Fruit fly (Drosophila melanogaster) whole organism, prepupa: ENCODE results near the gene Atf3.

Experiments used
- CG3032 ChIP-seq: fragments of 200-800 bp; optimal IDR thresholded peaks from 2 replicates; lab custom pipeline; 2019; ENCODE audit warnings: missing biosample characterization, mild to moderate bottlenecking, missing genetic modification characterization, moderate library complexity
- CG31627 ChIP-seq: fragments of 200-800 bp; sonication (Bioruptor generic); optimal IDR thresholded peaks from 3 replicates; lab custom pipeline; 2016; ENCODE audit warnings: missing biosample characterization, missing genetic modification characterization
- CG6854 ChIP-seq: fragments of 200-800 bp; sonication (Bioruptor generic); optimal IDR thresholded peaks from 2 replicates; lab custom pipeline; 2017; ENCODE audit warnings: missing biosample characterization, mild to moderate bottlenecking, missing genetic modification characterization
- CG9139 ChIP-seq: fragments of 200-800 bp; sonication (Bioruptor generic); optimal IDR thresholded peaks from 3 replicates; lab custom pipeline; 2017; ENCODE audit warnings: missing biosample characterization, mild to moderate bottlenecking, missing genetic modification characterization
- Eip75B ChIP-seq: fragments of 200-800 bp; sonication (Bioruptor generic); optimal IDR thresholded peaks from 3 replicates; lab custom pipeline; 2016; ENCODE audit warnings: missing biosample characterization, missing genetic modification characterization
- Gug ChIP-seq: fragments of 200-800 bp; sonication (Bioruptor generic); IDR thresholded peaks from 2 replicates; pipeline ENCODE4 v1.3.6; 2022; ENCODE audit warnings: missing biosample characterization, missing genetic modification characterization
- Lpt ChIP-seq: fragments of 200-800 bp; sonication (Bioruptor generic); optimal IDR thresholded peaks from 3 replicates; lab custom pipeline; 2016; ENCODE audit warnings: missing biosample characterization, missing genetic modification characterization
- Sox14 ChIP-seq: fragments of 200-800 bp; sonication (Bioruptor generic); optimal IDR thresholded peaks from 3 replicates; lab custom pipeline; 2016; ENCODE audit warnings: missing biosample characterization, missing genetic modification characterization
- dac ChIP-seq: fragments of 200-800 bp; sonication (Bioruptor generic); optimal IDR thresholded peaks from 2 replicates; lab custom pipeline; 2017; ENCODE audit warnings: missing biosample characterization, mild to moderate bottlenecking, missing genetic modification characterization
- esn ChIP-seq: fragments of 200-800 bp; sonication (Bioruptor generic); optimal IDR thresholded peaks from 2 replicates; lab custom pipeline; 2016; ENCODE audit warnings: missing biosample characterization, mild to moderate bottlenecking, missing genetic modification characterization, moderate library complexity
- fd85E ChIP-seq: fragments of 200-800 bp; sonication (Bioruptor generic); optimal IDR thresholded peaks from 3 replicates; lab custom pipeline; 2016; ENCODE audit warnings: missing biosample characterization, missing genetic modification characterization
- fkh ChIP-seq: fragments of 200-800 bp; sonication (Bioruptor generic); optimal IDR thresholded peaks from 3 replicates; lab custom pipeline; 2017; ENCODE audit warnings: missing biosample characterization, mild to moderate bottlenecking, missing genetic modification characterization, moderate library complexity
- lz ChIP-seq: fragments of 200-800 bp; sonication (Bioruptor generic); optimal IDR thresholded peaks from 3 replicates; lab custom pipeline; 2016; ENCODE audit warnings: missing biosample characterization, missing genetic modification characterization
- vri ChIP-seq: fragments of 200-800 bp; sonication (Bioruptor generic); optimal IDR thresholded peaks from 3 replicates; lab custom pipeline; 2016; ENCODE audit warnings: missing biosample characterization, mild to moderate bottlenecking, missing genetic modification characterization

DNA sequence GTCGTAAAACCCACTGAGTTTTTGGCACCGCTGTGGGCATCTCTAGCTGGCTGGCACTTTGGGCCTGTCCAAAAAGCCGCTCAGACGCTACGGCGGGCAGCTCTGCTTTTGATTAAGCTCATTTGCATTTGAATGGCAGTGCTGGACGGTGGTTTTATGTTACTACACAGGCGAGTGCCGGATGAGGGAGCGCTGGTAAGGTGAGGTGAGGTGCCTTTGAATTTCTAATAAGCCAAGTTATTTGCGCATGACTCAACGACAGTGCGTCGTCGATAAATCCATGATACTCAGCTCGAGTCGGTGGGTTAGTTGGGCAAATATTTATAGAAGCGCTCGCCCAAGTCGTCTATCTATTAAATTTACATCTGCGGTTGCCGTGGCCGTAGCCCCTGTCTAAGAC, 9.2 kb upstream of the Atf3 start:
- TF ChIP-seq CG3032 (tag; lab: Kevin White, UChicago), result no peak
- TF ChIP-seq fkh (GFP tag; lab: Kevin White, UChicago), result peak; percentile 35
- TF ChIP-seq Sox14 (GFP tag; lab: Kevin White, UChicago), result no peak
- TF ChIP-seq Eip75B, result no peak
- no peak for TF ChIP-seq vri (GFP tag; lab: Kevin White, UChicago)
- no peak for TF ChIP-seq CG31627 (GFP tag; lab: Kevin White, UChicago)
- no peak for TF ChIP-seq CG6854 (GFP tag; lab: Kevin White, UChicago)
- TF ChIP-seq CG9139 (GFP tag; lab: Kevin White, UChicago), result no peak
- no peak for TF ChIP-seq lz
- TF ChIP-seq esn (GFP tag; lab: Kevin White, UChicago), result no peak
- no peak for TF ChIP-seq Gug
- no peak for TF ChIP-seq dac (GFP tag; lab: Kevin White, UChicago)
- TF ChIP-seq Lpt (GFP tag; lab: Kevin White, UChicago), result no peak
- no peak for TF ChIP-seq fd85E (GFP tag; lab: Kevin White, UChicago)
